Fruit fly (Drosophila melanogaster) whole organism, embryonic: ENCODE measurements around the gene CG43055.

Experiments
- ATbp ChIP-seq: fragments of 200-800 bp; sonication (Bioruptor generic); optimal IDR thresholded peaks from 2 replicates; lab custom pipeline; 2017; ENCODE audit warnings: missing biosample characterization, mild to moderate bottlenecking, missing genetic modification characterization, missing genetic modification reagents
- B-H2 ChIP-seq: fragments of 200-800 bp; sonication (Bioruptor generic); optimal IDR thresholded peaks from 2 replicates; lab custom pipeline; 2018; ENCODE audit warnings: missing biosample characterization, mild to moderate bottlenecking, missing genetic modification characterization
- Bgb ChIP-seq: fragments of 200-800 bp; sonication (Bioruptor generic); IDR thresholded peaks from 2 replicates; pipeline ENCODE4 v1.3.6; 2022; ENCODE audit warnings: missing biosample characterization, missing genetic modification characterization; ENCODE audit not compliant: partially characterized antibody
- CG10209 ChIP-seq: fragments of 200-800 bp; sonication (Bioruptor generic); optimal IDR thresholded peaks from 3 replicates; lab custom pipeline; 2017; ENCODE audit warnings: missing biosample characterization, mild to moderate bottlenecking, missing genetic modification characterization, missing genetic modification reagents
- CG11504 ChIP-seq: fragments of 200-800 bp; sonication (Bioruptor generic); optimal IDR thresholded peaks from 3 replicates; lab custom pipeline; 2019; ENCODE audit warnings: missing biosample characterization, mild to moderate bottlenecking, missing genetic modification characterization, moderate library complexity
- CG18476 ChIP-seq: fragments of 200-800 bp; sonication (Bioruptor generic); optimal IDR thresholded peaks from 2 replicates; lab custom pipeline; 2016; ENCODE audit warnings: missing biosample characterization, mild to moderate bottlenecking, missing genetic modification characterization
- CG3065 ChIP-seq: fragments of 200-800 bp; sonication (Bioruptor generic); optimal IDR thresholded peaks from 2 replicates; lab custom pipeline; 2016; ENCODE audit warnings: missing biosample characterization, missing genetic modification characterization
- CG42726 ChIP-seq: fragments of 200-800 bp; sonication (Bioruptor generic); IDR thresholded peaks from 2 replicates; pipeline ENCODE4 v1.3.6; 2022; ENCODE audit warnings: missing biosample characterization, missing genetic modification characterization; ENCODE audit not compliant: partially characterized antibody
- CG7271 ChIP-seq: fragments of 200-800 bp; sonication (Bioruptor generic); optimal IDR thresholded peaks from 2 replicates; lab custom pipeline; 2018; ENCODE audit warnings: missing biosample characterization, mild to moderate bottlenecking, missing genetic modification characterization, moderate library complexity
- CG8478 ChIP-seq: fragments of >200 bp; optimal IDR thresholded peaks from 2 replicates; lab custom pipeline; 2018
- CG8924 ChIP-seq: fragments of 200-800 bp; optimal IDR thresholded peaks from 3 replicates; lab custom pipeline; 2019; ENCODE audit warnings: missing biosample characterization, mild to moderate bottlenecking, missing genetic modification characterization, moderate library complexity
- Camta ChIP-seq: fragments of 200-800 bp; sonication (Bioruptor generic); optimal IDR thresholded peaks from 2 replicates; lab custom pipeline; 2016; ENCODE audit warnings: missing biosample characterization, missing genetic modification characterization
- CoRest ChIP-seq: fragments of 200-800 bp; sonication (Bioruptor generic); optimal IDR thresholded peaks from 3 replicates; lab custom pipeline; 2018; ENCODE audit warnings: missing biosample characterization, mild to moderate bottlenecking, missing genetic modification characterization, moderate library complexity
- Dip3 ChIP-seq: fragments of 200-800 bp; sonication (Bioruptor generic); optimal IDR thresholded peaks from 3 replicates; lab custom pipeline; 2016; ENCODE audit warnings: missing biosample characterization, missing genetic modification characterization
- Fer2 ChIP-seq: fragments of 200-800 bp; sonication (Bioruptor generic); optimal IDR thresholded peaks from 2 replicates; lab custom pipeline; 2018; ENCODE audit warnings: missing biosample characterization, mild to moderate bottlenecking, missing genetic modification characterization, moderate library complexity
- NFAT ChIP-seq: fragments of 200-800 bp; sonication (Bioruptor generic); IDR thresholded peaks from 2 replicates; pipeline ENCODE4 v1.3.6; 2022; ENCODE audit warnings: missing biosample characterization, missing genetic modification characterization
- Rfx ChIP-seq: fragments of 200-800 bp; sonication (Bioruptor generic); IDR thresholded peaks from 2 replicates; pipeline ENCODE4 v1.3.6; 2022; ENCODE audit warnings: missing biosample characterization, missing genetic modification characterization
- ac ChIP-seq: fragments of 200-800 bp; sonication (Bioruptor generic); optimal IDR thresholded peaks from 3 replicates; lab custom pipeline; 2017; ENCODE audit warnings: missing biosample characterization, mild to moderate bottlenecking, missing genetic modification characterization
- bab2 ChIP-seq: fragments of 200-800 bp; sonication (Bioruptor generic); optimal IDR thresholded peaks from 2 replicates; lab custom pipeline; 2016; ENCODE audit warnings: missing biosample characterization, missing genetic modification characterization
- crp ChIP-seq, 2 experiments: fragments of 200-800 bp; sonication (Bioruptor generic); optimal IDR thresholded peaks; 2 replicates in 1 of 2; 3 replicates in 1 of 2; lab custom pipeline; 2017; ENCODE audit warnings: missing biosample characterization in 2 of 2, missing genetic modification characterization in 2 of 2, mild to moderate bottlenecking in 1 of 2, moderate library complexity in 1 of 2
- dati ChIP-seq: fragments of 200-800 bp; sonication (Bioruptor generic); IDR thresholded peaks from 2 replicates; pipeline ENCODE4 v1.3.6; 2022; ENCODE audit warnings: missing biosample characterization, missing genetic modification characterization
- dysf ChIP-seq: fragments of 200-800 bp; sonication (Bioruptor generic); IDR thresholded peaks from 3 replicates; pipeline ENCODE4 v1.3.6; 2022; ENCODE audit warnings: missing biosample characterization, missing genetic modification characterization
- ewg ChIP-seq: fragments of 200-800 bp; sonication (Bioruptor generic); optimal IDR thresholded peaks from 3 replicates; lab custom pipeline; 2017; ENCODE audit warnings: mild to moderate bottlenecking, missing biosample characterization, missing genetic modification reagents, missing genetic modification characterization
- fd102C ChIP-seq: fragments of 200-800 bp; sonication (Bioruptor generic); optimal IDR thresholded peaks from 2 replicates; lab custom pipeline; 2018; ENCODE audit warnings: missing biosample characterization, mild to moderate bottlenecking, missing genetic modification characterization, moderate library complexity
- ftz-f1 ChIP-seq: fragments of 200-800 bp; sonication (Bioruptor generic); optimal IDR thresholded peaks from 2 replicates; lab custom pipeline; 2016; ENCODE audit warnings: missing biosample characterization, missing genetic modification characterization
- gce ChIP-seq: fragments of 200-800 bp; sonication (Bioruptor generic); IDR thresholded peaks from 3 replicates; pipeline ENCODE4 v1.3.6; 2022; ENCODE audit warnings: missing biosample characterization, missing genetic modification characterization
- ham ChIP-seq: fragments of 200-800 bp; sonication (Bioruptor generic); IDR thresholded peaks from 2 replicates; pipeline ENCODE4 v1.3.6; 2022; ENCODE audit warnings: missing biosample characterization, missing genetic modification characterization
- ind ChIP-seq: fragments of 200-800 bp; sonication (Bioruptor generic); optimal IDR thresholded peaks from 3 replicates; lab custom pipeline; 2016; ENCODE audit warnings: missing biosample characterization, missing genetic modification characterization
- lilli ChIP-seq: fragments of 200-800 bp; sonication (Bioruptor generic); optimal IDR thresholded peaks from 3 replicates; lab custom pipeline; 2016; ENCODE audit warnings: missing biosample characterization, missing genetic modification characterization
- pfk ChIP-seq: fragments of 200-800 bp; sonication (Bioruptor generic); optimal IDR thresholded peaks from 2 replicates; lab custom pipeline; 2018; ENCODE audit warnings: missing biosample characterization, mild to moderate bottlenecking, missing genetic modification characterization, moderate library complexity
- pita ChIP-seq: fragments of 200-800 bp; sonication (Bioruptor generic); optimal IDR thresholded peaks from 2 replicates; lab custom pipeline; 2017; ENCODE audit warnings: missing biosample characterization, mild to moderate bottlenecking, missing genetic modification characterization
- row ChIP-seq: fragments of 200-800 bp; sonication (Bioruptor generic); IDR thresholded peaks from 3 replicates; pipeline ENCODE4 v1.3.6; 2022; ENCODE audit warnings: missing biosample characterization, missing genetic modification characterization
- scrt ChIP-seq: fragments of 200-800 bp; sonication (Bioruptor generic); optimal IDR thresholded peaks from 2 replicates; lab custom pipeline; 2018; ENCODE audit warnings: missing biosample characterization, mild to moderate bottlenecking, missing genetic modification characterization, moderate library complexity
- shn ChIP-seq: fragments of 200-800 bp; sonication (Bioruptor generic); optimal IDR thresholded peaks from 3 replicates; lab custom pipeline; 2016; ENCODE audit warnings: missing biosample characterization, missing genetic modification characterization
- slou ChIP-seq: fragments of 200-800 bp; sonication (Bioruptor generic); optimal IDR thresholded peaks from 3 replicates; lab custom pipeline; 2016; ENCODE audit warnings: missing biosample characterization, missing genetic modification characterization
- slp2 ChIP-seq: fragments of 200-800 bp; sonication (Bioruptor generic); optimal IDR thresholded peaks from 2 replicates; lab custom pipeline; 2016; ENCODE audit warnings: missing biosample characterization, missing genetic modification characterization
- sr ChIP-seq: fragments of 200-800 bp; sonication (Bioruptor generic); IDR thresholded peaks from 3 replicates; pipeline ENCODE4 v1.3.6; 2022; ENCODE audit warnings: missing biosample characterization, missing genetic modification characterization
- toy ChIP-seq: fragments of 200-800 bp; sonication (Bioruptor generic); IDR thresholded peaks from 2 replicates; pipeline ENCODE4 v1.3.6; 2022; ENCODE audit warnings: missing biosample characterization, missing genetic modification characterization
- trem ChIP-seq: fragments of 200-800 bp; optimal IDR thresholded peaks from 3 replicates; lab custom pipeline; 2019; ENCODE audit warnings: missing biosample characterization, mild to moderate bottlenecking, missing genetic modification characterization, moderate library complexity
- zfh1 ChIP-seq: fragments of 200-800 bp; sonication (Bioruptor generic); IDR thresholded peaks from 3 replicates; pipeline ENCODE4 v1.3.6; 2022; ENCODE audit warnings: missing biosample characterization, missing genetic modification characterization

CG43055 gene

dm6 chr2L:4459543-4459942 is 48.6 kb downstream of the CG43055 start, which contains the start of the genes mRpL27 and CG15435 (continued):
- TF ChIP-seq ac (GFP tag; lab: Kevin White, UChicago) (no peak), dysf (GFP tag; lab: Robert Waterston, UW) (peak; percentile 34; the same call in 1 of the 3 replicates), shn (GFP tag; lab: Kevin White, UChicago) (no peak), CG3065 (GFP tag; lab: Kevin White, UChicago) (no peak), CG8924 (tag; lab: Kevin White, UChicago) (peak; percentile 56), toy (no peak), ewg (GFP tag; lab: Kevin White, UChicago) (peak; percentile 24), ind (GFP tag; lab: Kevin White, UChicago) (no peak), CG11504 (no peak), row (peak; percentile 93), fd102C (no peak), gce (GFP tag; lab: Robert Waterston, UW) (no peak), CG42726 (GFP tag; lab: Robert Waterston, UW) (no peak), slou (GFP tag; lab: Kevin White, UChicago) (no peak), Bgb (GFP tag; lab: Robert Waterston, UW) (no peak), lilli (GFP tag; lab: Kevin White, UChicago) (peak; percentile 49), ftz-f1 (GFP tag; lab: Kevin White, UChicago) (no peak), Dip3 (peak; percentile 30), pfk (GFP tag; lab: Kevin White, UChicago) (no peak), ham (GFP tag; lab: Robert Waterston, UW) (no peak), CG8478 (lab: Kevin White, UChicago) (no peak), trem (peak; percentile 75), Fer2 (tag; lab: Kevin White, UChicago) (peak; percentile 16), sr (GFP tag; lab: Robert Waterston, UW) (0 out of 3 replicates have a peak, but pooled peaks have one; percentile 22), CoRest (peak; percentile 61), CG10209 (GFP tag; lab: Kevin White, UChicago) (peak; percentile 7), crp (GFP tag; optimal IDR thresholded peaks at IDR 0.05; lab: Kevin White, UChicago) (peak in 1 of 2 experiments; percentile 70), zfh1 (no peak), Camta (GFP tag; lab: Kevin White, UChicago) (no peak), NFAT (GFP tag; lab: Robert Waterston, UW) (no peak), slp2 (no peak), scrt (GFP tag; lab: Kevin White, UChicago) (peak; percentile 59), dati (GFP tag; lab: Robert Waterston, UW) (no peak), pita (GFP tag; lab: Kevin White, UChicago) (no peak), bab2 (GFP tag; lab: Kevin White, UChicago) (no peak), CG18476 (GFP tag; lab: Kevin White, UChicago) (peak; percentile 98), CG7271 (tag; lab: Kevin White, UChicago) (no peak), B-H2 (no peak), Rfx (GFP tag; lab: Robert Waterston, UW) (no peak), ATbp (GFP tag; lab: Kevin White, UChicago) (no peak)
- TF ChIP-seq, all 482 proteins: peak for 146
